Fruit fly (Drosophila melanogaster) whole organism, prepupa: ENCODE data around the gene CG16903.

Experiments
- CG10631 ChIP-seq: fragments of 200-800 bp; sonication (Bioruptor generic); optimal IDR thresholded peaks from 2 replicates; lab custom pipeline; 2016; ENCODE audit warnings: missing biosample characterization, missing genetic modification characterization
- CG11294 ChIP-seq: fragments of 200-800 bp; sonication (Bioruptor generic); IDR thresholded peaks from 2 replicates; pipeline ENCODE4 v1.3.6; 2022; ENCODE audit warnings: missing biosample characterization, missing genetic modification characterization
- CG11762 ChIP-seq: fragments of 200-800 bp; sonication (Bioruptor generic); optimal IDR thresholded peaks from 3 replicates; lab custom pipeline; 2016; ENCODE audit warnings: missing biosample characterization, missing genetic modification characterization; ENCODE audit not compliant: insufficient read depth
- CG11902 ChIP-seq: fragments of 200-800 bp; sonication (Bioruptor generic); optimal IDR thresholded peaks from 3 replicates; lab custom pipeline; 2016; ENCODE audit warnings: missing biosample characterization, missing genetic modification characterization
- CG15336 ChIP-seq: fragments of 200-800 bp; sonication (Bioruptor generic); IDR thresholded peaks from 2 replicates; pipeline ENCODE4 v1.3.6; 2022; ENCODE audit warnings: missing biosample characterization, missing genetic modification characterization
- CG1621 ChIP-seq: fragments of 200-800 bp; sonication (Bioruptor generic); optimal IDR thresholded peaks from 3 replicates; lab custom pipeline; 2018; ENCODE audit warnings: missing biosample characterization, mild to moderate bottlenecking, missing genetic modification characterization
- CG16779 ChIP-seq: fragments of 200-800 bp; sonication (Bioruptor generic); optimal IDR thresholded peaks from 3 replicates; lab custom pipeline; 2017; ENCODE audit warnings: missing biosample characterization, mild to moderate bottlenecking, missing genetic modification characterization
- CG3032 ChIP-seq: fragments of 200-800 bp; optimal IDR thresholded peaks from 2 replicates; lab custom pipeline; 2019; ENCODE audit warnings: missing biosample characterization, mild to moderate bottlenecking, missing genetic modification characterization, moderate library complexity
- CG32006 ChIP-seq: fragments of 200-800 bp; sonication (Bioruptor generic); optimal IDR thresholded peaks from 3 replicates; lab custom pipeline; 2017; ENCODE audit warnings: missing biosample characterization, mild to moderate bottlenecking, missing genetic modification characterization
- CG3919 ChIP-seq: fragments of 200-800 bp; sonication (Bioruptor generic); optimal IDR thresholded peaks from 3 replicates; lab custom pipeline; 2016; ENCODE audit warnings: missing biosample characterization, missing genetic modification characterization
- CG4318 ChIP-seq: fragments of 200-800 bp; sonication (Bioruptor generic); optimal IDR thresholded peaks from 3 replicates; lab custom pipeline; 2017; ENCODE audit warnings: missing biosample characterization, mild to moderate bottlenecking, missing genetic modification characterization
- CG6163 ChIP-seq: fragments of 200-800 bp; sonication (Bioruptor generic); IDR thresholded peaks from 3 replicates; pipeline ENCODE4 v1.3.6; 2022; ENCODE audit warnings: missing biosample characterization, missing genetic modification characterization
- CG6792 ChIP-seq: fragments of 200-800 bp; sonication (Bioruptor generic); optimal IDR thresholded peaks from 3 replicates; lab custom pipeline; 2016; ENCODE audit warnings: missing biosample characterization, missing genetic modification characterization
- CG6854 ChIP-seq: fragments of 200-800 bp; sonication (Bioruptor generic); optimal IDR thresholded peaks from 2 replicates; lab custom pipeline; 2017; ENCODE audit warnings: missing biosample characterization, mild to moderate bottlenecking, missing genetic modification characterization
- CG7368 ChIP-seq: fragments of 200-800 bp; sonication (Bioruptor generic); optimal IDR thresholded peaks from 3 replicates; lab custom pipeline; 2016; ENCODE audit warnings: missing biosample characterization, missing genetic modification characterization
- CG8319 ChIP-seq: fragments of 200-800 bp; sonication (Bioruptor generic); optimal IDR thresholded peaks from 3 replicates; lab custom pipeline; 2016; ENCODE audit warnings: missing biosample characterization, missing genetic modification characterization
- CG8632 ChIP-seq: fragments of 200-800 bp; sonication (Bioruptor generic); optimal IDR thresholded peaks from 3 replicates; lab custom pipeline; 2016; ENCODE audit warnings: missing biosample characterization, missing genetic modification characterization
- CG9139 ChIP-seq: fragments of 200-800 bp; sonication (Bioruptor generic); optimal IDR thresholded peaks from 3 replicates; lab custom pipeline; 2017; ENCODE audit warnings: missing biosample characterization, mild to moderate bottlenecking, missing genetic modification characterization
- Eip75B ChIP-seq: fragments of 200-800 bp; sonication (Bioruptor generic); optimal IDR thresholded peaks from 3 replicates; lab custom pipeline; 2016; ENCODE audit warnings: missing biosample characterization, missing genetic modification characterization
- Eip93F ChIP-seq: fragments of 200-800 bp; sonication (Bioruptor generic); optimal IDR thresholded peaks from 2 replicates; lab custom pipeline; 2016; ENCODE audit warnings: missing biosample characterization, mild to moderate bottlenecking, missing genetic modification characterization
- Ets21C ChIP-seq: fragments of 200-800 bp; sonication (Bioruptor generic); optimal IDR thresholded peaks from 3 replicates; lab custom pipeline; 2016; ENCODE audit warnings: missing biosample characterization, missing genetic modification characterization
- Gug ChIP-seq: fragments of 200-800 bp; sonication (Bioruptor generic); IDR thresholded peaks from 2 replicates; pipeline ENCODE4 v1.3.6; 2022; ENCODE audit warnings: missing biosample characterization, missing genetic modification characterization
- Hr38 ChIP-seq: sonication (Bioruptor generic); optimal IDR thresholded peaks from 2 replicates; lab custom pipeline; 2016; ENCODE audit warnings: missing biosample characterization, missing genetic modification characterization
- Lpt ChIP-seq: fragments of 200-800 bp; sonication (Bioruptor generic); optimal IDR thresholded peaks from 3 replicates; lab custom pipeline; 2016; ENCODE audit warnings: missing biosample characterization, missing genetic modification characterization
- Met ChIP-seq: fragments of 200-800 bp; sonication (Bioruptor generic); optimal IDR thresholded peaks from 3 replicates; lab custom pipeline; 2016; ENCODE audit warnings: missing biosample characterization, missing genetic modification characterization
- Smox ChIP-seq: fragments of 200-800 bp; sonication (Bioruptor generic); optimal IDR thresholded peaks from 3 replicates; lab custom pipeline; 2016; ENCODE audit warnings: missing biosample characterization, missing genetic modification characterization
- Sox102F ChIP-seq: fragments of 200-800 bp; sonication (Bioruptor generic); optimal IDR thresholded peaks from 2 replicates; lab custom pipeline; 2016; ENCODE audit warnings: missing biosample characterization, mild to moderate bottlenecking, missing genetic modification characterization
- Sox15 ChIP-seq: fragments of 200-800 bp; sonication (Bioruptor generic); optimal IDR thresholded peaks from 3 replicates; lab custom pipeline; 2016; ENCODE audit warnings: missing biosample characterization, missing genetic modification characterization
- esn ChIP-seq: fragments of 200-800 bp; sonication (Bioruptor generic); optimal IDR thresholded peaks from 2 replicates; lab custom pipeline; 2016; ENCODE audit warnings: missing biosample characterization, mild to moderate bottlenecking, missing genetic modification characterization, moderate library complexity
- fd59A ChIP-seq: fragments of 200-800 bp; sonication (Bioruptor generic); optimal IDR thresholded peaks from 2 replicates; lab custom pipeline; 2017; ENCODE audit warnings: missing biosample characterization, mild to moderate bottlenecking, missing genetic modification characterization, missing genetic modification reagents
- fd85E ChIP-seq: fragments of 200-800 bp; sonication (Bioruptor generic); optimal IDR thresholded peaks from 3 replicates; lab custom pipeline; 2016; ENCODE audit warnings: missing biosample characterization, missing genetic modification characterization
- lz ChIP-seq: fragments of 200-800 bp; sonication (Bioruptor generic); optimal IDR thresholded peaks from 3 replicates; lab custom pipeline; 2016; ENCODE audit warnings: missing biosample characterization, missing genetic modification characterization
- net ChIP-seq: fragments of 200-800 bp; sonication (Bioruptor generic); optimal IDR thresholded peaks from 3 replicates; lab custom pipeline; 2016; ENCODE audit warnings: missing biosample characterization, missing genetic modification characterization
- pdm3 ChIP-seq: fragments of 200-800 bp; sonication (Bioruptor generic); optimal IDR thresholded peaks from 3 replicates; lab custom pipeline; 2016; ENCODE audit warnings: missing biosample characterization, missing genetic modification characterization
- salr ChIP-seq, 2 experiments: fragments of 200-800 bp; sonication (Bioruptor generic); optimal IDR thresholded peaks; 3 replicates each; lab custom pipeline; 2016 to 2018; ENCODE audit warnings: missing biosample characterization in 2 of 2, missing genetic modification characterization in 2 of 2, mild to moderate bottlenecking in 1 of 2
- ss ChIP-seq, 2 experiments: fragments of 200-800 bp; sonication (Bioruptor generic); optimal IDR thresholded peaks; 2 replicates in 1 of 2; 3 replicates in 1 of 2; lab custom pipeline; 2017 to 2018; ENCODE audit warnings: mild to moderate bottlenecking in 2 of 2, missing biosample characterization in 2 of 2, missing genetic modification characterization in 2 of 2, moderate library complexity in 1 of 2
- vri ChIP-seq: fragments of 200-800 bp; sonication (Bioruptor generic); optimal IDR thresholded peaks from 3 replicates; lab custom pipeline; 2016; ENCODE audit warnings: missing biosample characterization, mild to moderate bottlenecking, missing genetic modification characterization

The CG16903 gene

DNA sequence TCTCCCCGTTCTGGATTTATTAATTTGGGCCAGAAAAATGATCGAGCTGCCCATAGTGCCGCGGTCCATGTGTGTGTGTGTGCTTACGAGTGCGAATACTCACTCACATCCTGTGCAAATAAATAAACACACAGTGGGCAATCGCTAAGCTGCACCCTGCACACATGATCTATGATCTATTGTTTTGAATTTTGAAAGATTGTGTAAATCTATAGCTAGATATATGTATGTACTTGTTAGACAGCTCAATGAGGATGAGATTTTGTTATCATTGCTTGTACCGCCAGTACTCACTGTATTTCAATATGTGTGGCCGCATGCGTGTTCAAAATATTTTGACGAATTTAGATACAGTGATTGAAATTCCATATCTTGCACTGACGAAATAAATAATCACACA lies 2.9 kb upstream of the CG16903 start (continued):
- TF ChIP-seq CG11902 (GFP tag; lab: Kevin White, UChicago) (peak; percentile 79), fd85E (GFP tag; lab: Kevin White, UChicago) (no peak), Eip75B (GFP tag; lab: Kevin White, UChicago) (peak; percentile 83), net (peak; percentile 87), pdm3 (peak; percentile 90), Ets21C (GFP tag; lab: Kevin White, UChicago) (peak; percentile 85), Lpt (GFP tag; lab: Kevin White, UChicago) (peak; percentile 85), CG32006 (peak; percentile 91), Hr38 (peak; percentile 67), CG3032 (tag; lab: Kevin White, UChicago) (peak; percentile 88), lz (peak; percentile 86), CG1621 (tag; lab: Kevin White, UChicago) (peak; percentile 86), CG11762 (GFP tag; lab: Kevin White, UChicago) (peak; percentile 83), CG8632 (GFP tag; lab: Kevin White, UChicago) (peak; percentile 75), esn (GFP tag; lab: Kevin White, UChicago) (peak; percentile 84), CG4318 (no peak)

DNA sequence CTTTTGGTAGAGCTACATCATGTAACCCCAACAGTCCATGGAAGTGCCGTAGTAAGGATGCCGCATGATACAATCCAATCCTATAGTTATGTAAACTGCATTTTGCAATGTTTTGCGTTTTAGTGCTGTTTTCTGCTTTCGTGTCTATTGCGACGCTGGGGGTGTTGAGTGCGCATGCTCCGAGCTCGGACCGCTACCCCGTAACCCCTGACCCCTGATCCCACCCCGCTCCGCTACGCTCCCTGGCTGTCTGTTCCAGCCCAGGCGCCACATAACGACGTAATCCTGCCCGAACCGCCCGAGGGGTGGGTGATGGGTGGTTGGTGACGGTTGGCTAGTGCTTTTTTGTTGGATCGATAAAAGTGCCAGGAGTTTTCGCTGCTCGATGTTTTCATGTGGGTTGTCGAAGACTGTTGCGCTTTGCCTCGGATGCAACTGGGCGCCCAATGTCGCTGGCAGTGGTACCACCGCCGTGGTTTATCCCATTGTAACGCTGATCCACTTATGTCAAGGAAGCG lies 1.7 kb upstream of the CG16903 start:
- TF ChIP-seq lz (no peak), Sox102F (GFP tag; lab: Kevin White, UChicago) (no peak), fd59A (GFP tag; lab: Kevin White, UChicago) (no peak), CG16779 (no peak), Gug (no peak), Sox15 (GFP tag; lab: Kevin White, UChicago) (no peak), ss (GFP tag; optimal IDR thresholded peaks at IDR 0.05; lab: Kevin White, UChicago) (no peak), CG6792 (GFP tag; lab: Kevin White, UChicago) (no peak), CG8319 (GFP tag; lab: Kevin White, UChicago) (no peak), CG3919 (GFP tag; lab: Kevin White, UChicago) (no peak), salr (GFP tag; optimal IDR thresholded peaks at IDR 0.05; lab: Kevin White, UChicago) (no peak), CG11762 (GFP tag; lab: Kevin White, UChicago) (no peak), CG10631 (GFP tag; lab: Kevin White, UChicago) (no peak), CG7368 (GFP tag; lab: Kevin White, UChicago) (no peak), Met (GFP tag; lab: Kevin White, UChicago) (no peak), CG11294 (GFP tag; lab: Robert Waterston, UW) (no peak), CG15336 (GFP tag; lab: Robert Waterston, UW) (no peak), esn (GFP tag; lab: Kevin White, UChicago) (no peak)

- no peak for TF ChIP-seq CG6163
- TF ChIP-seq Smox (GFP tag; lab: Kevin White, UChicago): no peak
- no peak for TF ChIP-seq CG9139 (GFP tag; lab: Kevin White, UChicago)
- no peak for TF ChIP-seq CG6854 (GFP tag; lab: Kevin White, UChicago)
- TF ChIP-seq Eip93F (GFP tag; lab: Kevin White, UChicago): no peak
- TF ChIP-seq vri (GFP tag; lab: Kevin White, UChicago): no peak
- TF ChIP-seq CG1621 (tag; lab: Kevin White, UChicago): no peak
These were observed 3.5 kb downstream of the CG16903 start, which contains the start of gene CG4025 for dm6 chrX:2076412-2077357. CG4025 (plus strand) TSS chrX:2076966.
